Fruit fly (Drosophila melanogaster): Measurements from ENCODE around the gene NK7.1.
A peak's percentile ranks its signal among the peaks of the same experiment; 100 is the strongest.

NK7.1 gene

dm6 chr3R:14285059-14285953 is 87.4 kb downstream of the NK7.1 start:
- peak; percentile 96 for TF ChIP-seq kay (GFP tag; ENCODE audit: borderline replicate concordance)
- no peak for TF ChIP-seq bab1 (GFP tag; optimal IDR thresholded peaks at IDR 0.05)
- TF ChIP-seq cic (GFP tag; optimal IDR thresholded peaks at IDR 0.05): peak; percentile 76
- no peak for TF ChIP-seq cnc (optimal IDR thresholded peaks at IDR 0.05)
- peak; percentile 1 for TF ChIP-seq pad (GFP tag; optimal IDR thresholded peaks at IDR 0.05)
- TF ChIP-seq CG7101 (tag; optimal IDR thresholded peaks at IDR 0.05): peak; percentile 9
- peak; percentile 96 for TF ChIP-seq ovo (GFP tag; optimal IDR thresholded peaks at IDR 0.05)
- TF ChIP-seq tj (GFP tag; optimal IDR thresholded peaks at IDR 0.05): no peak
- TF ChIP-seq CG14711 (tag; optimal IDR thresholded peaks at IDR 0.05): peak; percentile 5
- TF ChIP-seq CG5204 (GFP tag; optimal IDR thresholded peaks at IDR 0.05): peak; percentile 58
- TF ChIP-seq CG1620 (GFP tag; optimal IDR thresholded peaks at IDR 0.05): no peak
- no peak for TF ChIP-seq CG11617 (GFP tag; optimal IDR thresholded peaks at IDR 0.05)
- TF ChIP-seq Mnt (GFP tag; optimal IDR thresholded peaks at IDR 0.05): peak; percentile 37
- no peak for TF ChIP-seq Crg-1 (GFP tag; optimal IDR thresholded peaks at IDR 0.05)
- TF ChIP-seq Hr96 (GFP tag; optimal IDR thresholded peaks at IDR 0.05): no peak
- no peak for TF ChIP-seq Clk (GFP tag; optimal IDR thresholded peaks at IDR 0.05)
- TF ChIP-seq CG12768 (GFP tag; optimal IDR thresholded peaks at IDR 0.05): no peak
- peak; percentile 39 for TF ChIP-seq CG7045 (GFP tag; optimal IDR thresholded peaks at IDR 0.05)
- TF ChIP-seq CG33017 (tag; optimal IDR thresholded peaks at IDR 0.05): no peak

DNA sequence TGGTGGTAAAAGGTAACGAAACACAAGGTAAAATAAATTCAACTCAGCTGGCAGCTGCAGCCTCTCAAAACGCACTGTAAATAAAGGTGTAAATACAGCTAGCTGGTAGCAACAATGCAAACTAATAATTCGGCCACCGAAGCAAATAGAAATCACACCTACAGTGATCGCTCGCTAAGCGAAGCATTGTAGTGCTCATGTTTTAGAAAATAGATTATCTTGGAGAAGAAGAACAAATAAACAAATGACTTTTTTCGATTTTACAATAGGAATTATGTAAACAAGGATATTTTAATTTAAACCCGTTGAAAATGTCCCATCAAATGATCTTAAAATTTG is 88.4 kb downstream of the NK7.1 start:
- TF ChIP-seq CG7101 (tag; optimal IDR thresholded peaks at IDR 0.05) (peak; percentile 17), Hr96 (GFP tag; optimal IDR thresholded peaks at IDR 0.05) (peak; percentile 12), CG12768 (GFP tag; optimal IDR thresholded peaks at IDR 0.05) (no peak), CG33017 (tag; optimal IDR thresholded peaks at IDR 0.05) (peak; percentile 1)

DNA sequence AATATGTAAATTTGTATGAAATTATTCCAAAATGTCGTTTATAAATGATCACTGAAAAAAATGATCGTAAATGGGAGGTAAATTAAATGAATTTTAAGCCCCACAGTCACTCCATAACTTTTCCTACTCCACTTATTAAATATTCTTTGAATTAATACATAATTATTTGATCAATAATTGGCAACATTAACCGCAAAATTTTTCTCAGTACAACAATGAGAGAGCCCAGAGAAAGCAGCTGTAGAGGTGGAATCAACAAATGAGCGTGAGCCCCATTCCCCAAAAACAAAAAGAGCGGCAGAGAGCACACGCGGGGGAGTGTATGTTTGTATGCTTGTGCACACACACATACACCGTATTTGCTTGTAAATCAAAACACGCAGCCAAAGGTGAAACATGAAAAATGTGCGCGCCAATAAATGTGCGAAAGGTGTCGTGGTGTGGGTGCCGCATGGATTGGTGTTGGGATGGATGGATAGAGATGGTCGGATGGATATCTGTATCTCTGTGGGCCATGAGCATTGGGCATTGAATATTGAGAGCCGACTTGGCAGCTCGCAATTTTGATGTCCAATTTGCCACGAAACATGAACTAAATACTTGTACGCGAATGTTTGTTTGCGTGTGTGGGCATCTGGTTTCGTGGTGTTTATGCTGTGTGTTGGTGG is 88.9 kb downstream of the NK7.1 start:
- TF ChIP-seq CG7045 (GFP tag; optimal IDR thresholded peaks at IDR 0.05): peak; percentile 94
- TF ChIP-seq CG5204 (GFP tag; optimal IDR thresholded peaks at IDR 0.05): peak; percentile 93
- TF ChIP-seq CG14711 (tag; optimal IDR thresholded peaks at IDR 0.05): peak; percentile 92
- peak; percentile 72 for TF ChIP-seq pad (GFP tag; optimal IDR thresholded peaks at IDR 0.05)
- TF ChIP-seq kay (GFP tag; ENCODE audit: borderline replicate concordance): no peak
- peak; percentile 32 for TF ChIP-seq ovo (GFP tag; optimal IDR thresholded peaks at IDR 0.05)
- TF ChIP-seq cnc (optimal IDR thresholded peaks at IDR 0.05): no peak
- peak; percentile 67 for TF ChIP-seq tj (GFP tag; optimal IDR thresholded peaks at IDR 0.05)
- peak; percentile 95 for TF ChIP-seq CG7101 (tag; optimal IDR thresholded peaks at IDR 0.05)
- peak; percentile 89 for TF ChIP-seq Clk (GFP tag; optimal IDR thresholded peaks at IDR 0.05)
- peak; percentile 88 for TF ChIP-seq CG11617 (GFP tag; optimal IDR thresholded peaks at IDR 0.05)
- peak; percentile 41 for TF ChIP-seq CG1620 (GFP tag; optimal IDR thresholded peaks at IDR 0.05)
- peak; percentile 74 for TF ChIP-seq bab1 (GFP tag; optimal IDR thresholded peaks at IDR 0.05)
- TF ChIP-seq Hr96 (GFP tag; optimal IDR thresholded peaks at IDR 0.05): peak; percentile 60
- peak; percentile 71 for TF ChIP-seq toe (GFP tag; optimal IDR thresholded peaks at IDR 0.05)
- peak; percentile 71 for TF ChIP-seq cic (GFP tag; optimal IDR thresholded peaks at IDR 0.05)
- peak; percentile 95 for TF ChIP-seq CG33017 (tag; optimal IDR thresholded peaks at IDR 0.05)
- TF ChIP-seq Mnt (GFP tag; optimal IDR thresholded peaks at IDR 0.05): peak; percentile 57
- peak; percentile 91 for TF ChIP-seq CG12768 (GFP tag; optimal IDR thresholded peaks at IDR 0.05)
- peak; percentile 66 for TF ChIP-seq Crg-1 (GFP tag; optimal IDR thresholded peaks at IDR 0.05)

DNA sequence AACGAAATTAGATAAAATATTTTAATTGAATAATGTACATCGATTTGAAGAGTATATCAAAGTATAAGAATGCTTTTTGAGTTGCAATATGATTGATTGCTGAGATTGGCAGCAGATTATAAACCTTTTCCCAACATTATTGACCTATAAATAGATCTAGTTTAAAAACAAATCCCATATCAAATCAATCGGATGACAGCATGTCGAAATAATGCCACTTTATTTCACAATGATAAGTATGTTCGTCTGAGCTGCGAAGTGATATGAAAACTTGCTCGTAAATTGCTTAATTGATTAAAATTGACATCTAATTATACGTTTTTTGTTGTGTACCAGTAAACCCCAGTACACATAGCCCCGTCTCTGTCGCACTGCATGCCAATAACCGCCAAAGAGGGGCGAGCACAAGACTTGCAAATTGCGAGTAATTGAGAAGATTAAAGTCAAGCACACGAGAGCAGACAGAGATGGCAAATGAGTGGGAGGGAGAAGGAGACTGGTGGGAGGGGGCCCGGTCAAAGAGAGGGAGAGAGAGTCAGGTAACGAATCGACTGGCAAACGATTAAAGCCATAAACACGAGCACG is 89.6 kb downstream of the NK7.1 start:
- TF ChIP-seq CG5204 (GFP tag; optimal IDR thresholded peaks at IDR 0.05) (no peak), Clk (GFP tag; optimal IDR thresholded peaks at IDR 0.05) (no peak), CG12768 (GFP tag; optimal IDR thresholded peaks at IDR 0.05) (no peak), CG14711 (tag; optimal IDR thresholded peaks at IDR 0.05) (no peak), CG11617 (GFP tag; optimal IDR thresholded peaks at IDR 0.05) (no peak), CG33017 (tag; optimal IDR thresholded peaks at IDR 0.05) (no peak), tj (GFP tag; optimal IDR thresholded peaks at IDR 0.05) (no peak), cnc (optimal IDR thresholded peaks at IDR 0.05) (no peak), ovo (GFP tag; optimal IDR thresholded peaks at IDR 0.05) (peak; percentile 53), Mnt (GFP tag; optimal IDR thresholded peaks at IDR 0.05) (no peak), cic (GFP tag; optimal IDR thresholded peaks at IDR 0.05) (peak; percentile 75), Hr96 (GFP tag; optimal IDR thresholded peaks at IDR 0.05) (no peak), Crg-1 (GFP tag; optimal IDR thresholded peaks at IDR 0.05) (no peak), pad (GFP tag; optimal IDR thresholded peaks at IDR 0.05) (peak; percentile 92), bab1 (GFP tag; optimal IDR thresholded peaks at IDR 0.05) (no peak), kay (GFP tag; ENCODE audit: borderline replicate concordance) (peak; percentile 94), CG1620 (GFP tag; optimal IDR thresholded peaks at IDR 0.05) (peak; percentile 36), CG7101 (tag; optimal IDR thresholded peaks at IDR 0.05) (no peak), toe (GFP tag; optimal IDR thresholded peaks at IDR 0.05) (no peak), CG7045 (GFP tag; optimal IDR thresholded peaks at IDR 0.05) (no peak)

Data from whole organism, adult.